Fruit fly (Drosophila melanogaster): ENCODE results near the gene CG17996.

DNA sequence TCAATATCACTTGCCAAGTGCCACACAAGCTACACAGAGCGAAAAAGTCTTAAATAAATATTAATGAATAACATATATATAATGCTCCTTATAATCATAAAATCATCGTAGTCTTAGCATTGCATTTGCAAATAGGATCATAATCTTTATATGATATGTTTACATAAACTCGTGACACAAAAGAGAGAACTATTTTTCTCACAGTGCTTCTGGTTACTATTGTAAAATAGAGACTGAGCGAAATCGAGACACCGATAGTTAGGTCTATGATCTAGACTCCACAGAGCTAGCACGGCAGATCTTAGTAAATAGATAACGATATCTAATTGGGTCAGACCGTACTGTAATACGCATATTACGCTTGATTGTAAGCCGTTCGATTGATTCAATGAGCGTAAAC lies 21.1 kb downstream of the CG17996 start:
- no peak for TF ChIP-seq fd96Ca (GFP tag; IDR thresholded peaks at IDR 0.05)
- no peak for TF ChIP-seq EcR (GFP tag; optimal IDR thresholded peaks at IDR 0.05)
- TF ChIP-seq CG14655 (GFP tag; optimal IDR thresholded peaks at IDR 0.05), result no peak
- TF ChIP-seq Snoo (tag; optimal IDR thresholded peaks at IDR 0.05), result no peak
- no peak for TF ChIP-seq gl (tag; optimal IDR thresholded peaks at IDR 0.05)
- no peak for TF ChIP-seq rn (GFP tag; IDR thresholded peaks at IDR 0.05)
- TF ChIP-seq CG8301 (tag; optimal IDR thresholded peaks at IDR 0.05), result no peak
- no peak for TF ChIP-seq CG4496 (GFP tag; IDR thresholded peaks at IDR 0.05)
- no peak for TF ChIP-seq CG32121 (GFP tag; IDR thresholded peaks at IDR 0.05)
